Fruit fly (Drosophila melanogaster): ENCODE measurements around the gene Or83c.

The Or83c gene

dm6 chr3R:6057436-6057835 is 20.6 kb downstream of the Or83c start, which contains the start of gene CG15580:
TSS of gene CG15580 (minus strand) at chr3R:6057536.
- TF ChIP-seq onecut (GFP tag; IDR thresholded peaks at IDR 0.05), result no peak
- TF ChIP-seq fd102C (GFP tag; optimal IDR thresholded peaks at IDR 0.05), result no peak
- TF ChIP-seq Awh (GFP tag; IDR thresholded peaks at IDR 0.05), result no peak
- no peak for TF ChIP-seq CG14860 (GFP tag; IDR thresholded peaks at IDR 0.05; ENCODE audit: partially characterized antibody)
- no peak for TF ChIP-seq CG6683 (GFP tag; optimal IDR thresholded peaks at IDR 0.05)
- no peak for TF ChIP-seq ap (GFP tag; IDR thresholded peaks at IDR 0.05)
- TF ChIP-seq emc (GFP tag; optimal IDR thresholded peaks at IDR 0.05), result no peak
- TF ChIP-seq yki (optimal IDR thresholded peaks at IDR 0.05), result no peak
- no peak for TF ChIP-seq fd3F (GFP tag; optimal IDR thresholded peaks at IDR 0.05)
- no peak for TF ChIP-seq Doc2 (GFP tag; IDR thresholded peaks at IDR 0.05)
- TF ChIP-seq CG10431 (GFP tag; optimal IDR thresholded peaks at IDR 0.05), result no peak
- TF ChIP-seq CG8478 (optimal IDR thresholded peaks at IDR 0.05), result no peak
- no peak for TF ChIP-seq stwl (tag; optimal IDR thresholded peaks at IDR 0.05)
- no peak for TF ChIP-seq MESR4 (GFP tag; optimal IDR thresholded peaks at IDR 0.05)
- no peak for TF ChIP-seq CG13424 (tag; optimal IDR thresholded peaks at IDR 0.05)
- no peak for TF ChIP-seq CG18619 (GFP tag; optimal IDR thresholded peaks at IDR 0.05)
- no peak for TF ChIP-seq CG43689 (GFP tag; IDR thresholded peaks at IDR 0.05)

dm6 chr3R:6038200-6038599 is 39.9 kb downstream of the Or83c start:
- TF ChIP-seq Dfd (GFP tag; optimal IDR thresholded peaks at IDR 0.05) (no peak), Gsc (GFP tag; IDR thresholded peaks at IDR 0.05) (no peak), CG8478 (optimal IDR thresholded peaks at IDR 0.05) (peak; percentile 61), Ets65A (GFP tag) (peak; percentile 79)

dm6 chr3R:6027674-6028073 is 50.4 kb downstream of the Or83c start:
- TF ChIP-seq CG14860 (GFP tag; IDR thresholded peaks at IDR 0.05; ENCODE audit: partially characterized antibody), result no peak
- peak; percentile 91 for TF ChIP-seq Ets65A (GFP tag)

- TF ChIP-seq lola (GFP tag; optimal IDR thresholded peaks at IDR 0.05) (no peak), fd64A (GFP tag; optimal IDR thresholded peaks at IDR 0.05) (no peak), CG17912 (GFP tag; optimal IDR thresholded peaks at IDR 0.05) (no peak)
These were observed 50.9 kb downstream of the Or83c start, which contains the start of gene CtsL3 for dm6 chr3R:6027138-6027537. TSS of gene CtsL3 (minus strand) at chr3R:6027238.
